Worm (Caenorhabditis elegans): Measurements from ENCODE around the gene C09G5.7.

C09G5.7 gene

ce11 chrII:10744801-10745200, 30.1 kb downstream of the C09G5.7 start:
- TF ChIP-seq aly-1 (tag; optimal IDR thresholded peaks at IDR 0.05): no peak
- no peak for TF ChIP-seq scrt-1 (GFP tag; IDR thresholded peaks at IDR 0.05)
- TF ChIP-seq pes-1 (GFP tag; IDR thresholded peaks at IDR 0.05): no peak
- no peak for TF ChIP-seq B0310.2 (tag; optimal IDR thresholded peaks at IDR 0.05)
- no peak for TF ChIP-seq hmg-4 (GFP tag; optimal IDR thresholded peaks at IDR 0.05)
- TF ChIP-seq tbx-11 (GFP tag; IDR thresholded peaks at IDR 0.05): no peak
- TF ChIP-seq ama-1 (optimal IDR thresholded peaks at IDR 0.05): no peak
- no peak for TF ChIP-seq ceh-36 (tag; optimal IDR thresholded peaks at IDR 0.05)
- TF ChIP-seq sea-1 (GFP tag; conservative IDR thresholded peaks at IDR 0.05): no peak
- TF ChIP-seq hmbx-1 (tag; optimal IDR thresholded peaks at IDR 0.05): no peak
- no peak for TF ChIP-seq hnd-1 (tag; optimal IDR thresholded peaks at IDR 0.05)
- no peak for TF ChIP-seq F13C5.2 (tag; optimal IDR thresholded peaks at IDR 0.05)
- TF ChIP-seq tbx-37 (GFP tag; conservative IDR thresholded peaks at IDR 0.05): no peak
- TF ChIP-seq flt-1 (GFP tag; IDR thresholded peaks at IDR 0.05): no peak
- TF ChIP-seq tra-4 (tag; optimal IDR thresholded peaks at IDR 0.05): no peak

DNA sequence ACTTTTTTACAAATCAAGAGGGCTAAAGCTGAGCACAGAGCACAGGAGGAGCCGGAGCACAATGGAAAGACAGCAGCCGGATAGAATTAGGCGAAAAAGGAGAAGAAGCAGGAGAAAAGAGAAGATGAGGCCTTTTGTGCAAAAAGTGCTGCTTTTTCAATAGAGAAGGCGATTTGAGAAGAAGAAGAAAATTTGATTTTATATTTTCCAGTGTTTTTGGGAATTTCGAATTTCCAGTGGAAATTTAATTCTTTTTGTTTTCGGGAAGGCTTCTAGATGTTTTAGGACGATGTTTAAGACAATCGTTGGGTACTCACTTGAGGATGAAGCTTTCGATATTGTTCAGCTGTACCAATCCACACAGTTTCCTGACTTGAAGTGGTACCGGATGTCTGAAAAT, 39.0 kb downstream of the C09G5.7 start:
- no peak for TF ChIP-seq F13C5.2 (tag; optimal IDR thresholded peaks at IDR 0.05)
- TF ChIP-seq sea-1 (GFP tag; conservative IDR thresholded peaks at IDR 0.05): no peak
- no peak for TF ChIP-seq aly-1 (tag; optimal IDR thresholded peaks at IDR 0.05)
- no peak for TF ChIP-seq hmbx-1 (tag; optimal IDR thresholded peaks at IDR 0.05)
- no peak for TF ChIP-seq tra-4 (tag; optimal IDR thresholded peaks at IDR 0.05)
- no peak for TF ChIP-seq tbx-37 (GFP tag; conservative IDR thresholded peaks at IDR 0.05)
- no peak for TF ChIP-seq ets-7 (tag; optimal IDR thresholded peaks at IDR 0.05)
- no peak for TF ChIP-seq ceh-36 (tag; optimal IDR thresholded peaks at IDR 0.05)
- TF ChIP-seq flt-1 (GFP tag; IDR thresholded peaks at IDR 0.05): no peak
- TF ChIP-seq scrt-1 (GFP tag; IDR thresholded peaks at IDR 0.05): no peak

ce11 chrII:10755455-10755854, 40.8 kb downstream of the C09G5.7 start:
- TF ChIP-seq sea-1 (GFP tag; conservative IDR thresholded peaks at IDR 0.05): no peak
- TF ChIP-seq hmg-4 (GFP tag; optimal IDR thresholded peaks at IDR 0.05): no peak
- TF ChIP-seq hnd-1 (tag; optimal IDR thresholded peaks at IDR 0.05): no peak
- TF ChIP-seq pes-1 (GFP tag; IDR thresholded peaks at IDR 0.05): no peak
- TF ChIP-seq F13C5.2 (tag; optimal IDR thresholded peaks at IDR 0.05): no peak
- no peak for TF ChIP-seq hmbx-1 (tag; optimal IDR thresholded peaks at IDR 0.05)
- no peak for TF ChIP-seq ceh-13 (GFP tag; optimal IDR thresholded peaks at IDR 0.05)
- no peak for TF ChIP-seq aly-1 (tag; optimal IDR thresholded peaks at IDR 0.05)
- TF ChIP-seq tbx-37 (GFP tag; conservative IDR thresholded peaks at IDR 0.05): no peak
- TF ChIP-seq tbx-11 (GFP tag; IDR thresholded peaks at IDR 0.05): no peak
- TF ChIP-seq scrt-1 (GFP tag; IDR thresholded peaks at IDR 0.05): no peak
- TF ChIP-seq ama-1 (optimal IDR thresholded peaks at IDR 0.05): no peak
- no peak for TF ChIP-seq ceh-36 (tag; optimal IDR thresholded peaks at IDR 0.05)
- no peak for TF ChIP-seq B0310.2 (tag; optimal IDR thresholded peaks at IDR 0.05)
- no peak for TF ChIP-seq ets-7 (tag; optimal IDR thresholded peaks at IDR 0.05)
- TF ChIP-seq flt-1 (GFP tag; IDR thresholded peaks at IDR 0.05): no peak

DNA sequence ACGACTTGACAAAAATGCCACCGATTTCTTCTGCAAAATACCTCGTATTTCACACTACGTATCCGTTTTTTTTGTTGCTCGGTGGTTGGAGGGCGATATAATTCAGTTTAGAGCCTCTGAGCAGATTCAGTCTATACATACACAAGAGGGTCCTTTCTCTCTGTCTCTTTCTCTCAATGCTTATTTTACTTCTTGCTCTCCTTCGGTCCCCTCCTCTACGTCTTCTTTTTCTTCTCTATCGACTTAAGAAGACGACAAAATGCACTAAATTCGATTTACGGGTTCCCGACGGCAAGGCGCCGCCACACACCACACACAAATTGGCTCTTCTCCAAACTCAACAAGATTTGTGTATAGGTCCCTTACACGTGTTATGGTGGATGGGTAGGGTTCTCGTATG, 44.3 kb downstream of the C09G5.7 start:
- TF ChIP-seq tra-4 (tag; optimal IDR thresholded peaks at IDR 0.05): no peak

DNA sequence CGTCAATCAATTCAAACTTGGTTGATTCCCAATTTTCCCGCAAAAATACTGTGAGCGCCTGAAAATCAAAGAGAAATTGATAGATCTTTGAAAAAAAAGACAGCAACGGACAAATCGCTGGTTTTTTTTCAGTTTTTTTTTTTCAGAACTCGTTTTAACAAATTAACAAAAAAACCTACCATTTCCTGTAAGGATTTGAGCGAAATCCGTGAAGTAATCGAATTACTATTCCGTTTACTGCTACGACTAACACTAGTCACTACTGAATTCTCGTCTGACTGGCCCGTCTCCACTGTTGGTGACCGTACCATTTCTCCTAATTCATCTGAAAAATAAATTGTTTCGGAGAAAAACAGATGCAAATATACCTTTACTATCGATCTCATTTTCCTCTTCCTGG, 44.7 kb downstream of the C09G5.7 start:
- TF ChIP-seq pes-1 (GFP tag; IDR thresholded peaks at IDR 0.05): no peak
- TF ChIP-seq hmbx-1 (tag; optimal IDR thresholded peaks at IDR 0.05): no peak
- no peak for TF ChIP-seq tbx-11 (GFP tag; IDR thresholded peaks at IDR 0.05)
- TF ChIP-seq ama-1 (optimal IDR thresholded peaks at IDR 0.05): no peak
- no peak for TF ChIP-seq tra-4 (tag; optimal IDR thresholded peaks at IDR 0.05)
- TF ChIP-seq ets-7 (tag; optimal IDR thresholded peaks at IDR 0.05): no peak
- TF ChIP-seq aly-1 (tag; optimal IDR thresholded peaks at IDR 0.05): no peak
- TF ChIP-seq flt-1 (GFP tag; IDR thresholded peaks at IDR 0.05): no peak
- TF ChIP-seq scrt-1 (GFP tag; IDR thresholded peaks at IDR 0.05): no peak
- TF ChIP-seq ceh-36 (tag; optimal IDR thresholded peaks at IDR 0.05): no peak
- TF ChIP-seq sea-1 (GFP tag; conservative IDR thresholded peaks at IDR 0.05): no peak
- TF ChIP-seq F13C5.2 (tag; optimal IDR thresholded peaks at IDR 0.05): no peak
- no peak for TF ChIP-seq B0310.2 (tag; optimal IDR thresholded peaks at IDR 0.05)
- TF ChIP-seq hnd-1 (tag; optimal IDR thresholded peaks at IDR 0.05): no peak
- no peak for TF ChIP-seq tbx-37 (GFP tag; conservative IDR thresholded peaks at IDR 0.05)

DNA sequence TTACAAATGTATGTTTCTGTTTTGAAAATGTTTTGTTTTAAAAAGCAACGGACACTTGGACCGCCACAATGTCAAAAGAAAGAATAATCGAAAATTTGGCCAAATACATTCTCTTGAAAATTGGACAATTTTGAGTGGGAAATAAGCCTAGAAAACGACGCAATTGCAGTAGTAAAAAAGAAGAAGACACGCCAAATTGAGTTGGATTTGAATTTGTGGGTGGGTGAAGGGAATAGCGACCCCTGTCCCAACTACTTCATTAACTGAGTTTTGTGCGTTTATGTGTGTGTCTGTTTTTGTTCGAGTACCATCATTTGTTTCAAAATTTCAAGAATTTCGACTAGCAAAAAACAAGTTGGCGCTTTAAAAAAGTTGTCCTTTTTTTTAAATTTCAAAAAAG, 46.1 kb downstream of the C09G5.7 start:
- TF ChIP-seq hmg-4 (GFP tag; optimal IDR thresholded peaks at IDR 0.05) (no peak), F13C5.2 (tag; optimal IDR thresholded peaks at IDR 0.05) (no peak), ets-7 (tag; optimal IDR thresholded peaks at IDR 0.05) (no peak), scrt-1 (GFP tag; IDR thresholded peaks at IDR 0.05) (no peak), pes-1 (GFP tag; IDR thresholded peaks at IDR 0.05) (no peak), tra-4 (tag; optimal IDR thresholded peaks at IDR 0.05) (no peak), sea-1 (GFP tag; conservative IDR thresholded peaks at IDR 0.05) (no peak), hnd-1 (tag; optimal IDR thresholded peaks at IDR 0.05) (no peak), ceh-36 (tag; optimal IDR thresholded peaks at IDR 0.05) (no peak), tbx-11 (GFP tag; IDR thresholded peaks at IDR 0.05) (no peak), aly-1 (tag; optimal IDR thresholded peaks at IDR 0.05) (no peak), B0310.2 (tag; optimal IDR thresholded peaks at IDR 0.05) (no peak), hmbx-1 (tag; optimal IDR thresholded peaks at IDR 0.05) (no peak), ceh-13 (GFP tag; optimal IDR thresholded peaks at IDR 0.05) (no peak), ama-1 (optimal IDR thresholded peaks at IDR 0.05) (no peak), flt-1 (GFP tag; IDR thresholded peaks at IDR 0.05) (no peak), tbx-37 (GFP tag; conservative IDR thresholded peaks at IDR 0.05) (no peak)

DNA sequence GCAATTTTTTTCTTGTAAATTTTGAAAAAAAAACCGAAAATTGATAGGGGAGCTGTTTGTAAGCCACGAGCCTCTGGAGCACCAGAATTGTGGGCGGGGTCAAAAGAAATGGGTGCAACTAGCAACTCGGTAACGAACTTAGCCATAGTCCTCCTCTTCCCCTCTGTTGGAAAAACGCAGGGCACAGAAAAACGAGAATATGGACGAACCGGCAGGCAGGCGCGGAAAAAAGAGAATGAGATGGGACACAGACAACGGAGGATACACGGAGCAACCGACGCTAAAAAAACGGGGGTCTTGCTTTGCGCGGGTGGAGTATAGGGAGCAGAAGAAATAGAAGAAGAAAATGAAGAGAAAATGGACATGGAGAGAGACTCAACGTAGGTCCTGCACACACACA, 47.0 kb downstream of the C09G5.7 start:
- TF ChIP-seq ama-1 (optimal IDR thresholded peaks at IDR 0.05) (no peak), ceh-13 (GFP tag; optimal IDR thresholded peaks at IDR 0.05) (no peak), tra-4 (tag; optimal IDR thresholded peaks at IDR 0.05) (no peak), B0310.2 (tag; optimal IDR thresholded peaks at IDR 0.05) (no peak), scrt-1 (GFP tag; IDR thresholded peaks at IDR 0.05) (no peak), hmbx-1 (tag; optimal IDR thresholded peaks at IDR 0.05) (no peak), sea-1 (GFP tag; conservative IDR thresholded peaks at IDR 0.05) (no peak), aly-1 (tag; optimal IDR thresholded peaks at IDR 0.05) (no peak), pes-1 (GFP tag; IDR thresholded peaks at IDR 0.05) (no peak)

ce11 chrII:10765238-10765637, 50.6 kb downstream of the C09G5.7 start:
- TF ChIP-seq tbx-37 (GFP tag; conservative IDR thresholded peaks at IDR 0.05): no peak
- TF ChIP-seq hnd-1 (tag; optimal IDR thresholded peaks at IDR 0.05): no peak
- TF ChIP-seq pes-1 (GFP tag; IDR thresholded peaks at IDR 0.05): no peak
- TF ChIP-seq tbx-11 (GFP tag; IDR thresholded peaks at IDR 0.05): no peak
- no peak for TF ChIP-seq ceh-13 (GFP tag; optimal IDR thresholded peaks at IDR 0.05)
- TF ChIP-seq tra-4 (tag; optimal IDR thresholded peaks at IDR 0.05): no peak
- no peak for TF ChIP-seq aly-1 (tag; optimal IDR thresholded peaks at IDR 0.05)
- TF ChIP-seq ama-1 (optimal IDR thresholded peaks at IDR 0.05): no peak
- TF ChIP-seq ets-7 (tag; optimal IDR thresholded peaks at IDR 0.05): no peak
- TF ChIP-seq B0310.2 (tag; optimal IDR thresholded peaks at IDR 0.05): no peak
- TF ChIP-seq flt-1 (GFP tag; IDR thresholded peaks at IDR 0.05): no peak
- no peak for TF ChIP-seq scrt-1 (GFP tag; IDR thresholded peaks at IDR 0.05)
- TF ChIP-seq F13C5.2 (tag; optimal IDR thresholded peaks at IDR 0.05): no peak
- TF ChIP-seq hmbx-1 (tag; optimal IDR thresholded peaks at IDR 0.05): no peak

All from whole organism, early embryonic.